Fruit fly (Drosophila melanogaster): Measurements from ENCODE around the gene CG6980.

DNA sequence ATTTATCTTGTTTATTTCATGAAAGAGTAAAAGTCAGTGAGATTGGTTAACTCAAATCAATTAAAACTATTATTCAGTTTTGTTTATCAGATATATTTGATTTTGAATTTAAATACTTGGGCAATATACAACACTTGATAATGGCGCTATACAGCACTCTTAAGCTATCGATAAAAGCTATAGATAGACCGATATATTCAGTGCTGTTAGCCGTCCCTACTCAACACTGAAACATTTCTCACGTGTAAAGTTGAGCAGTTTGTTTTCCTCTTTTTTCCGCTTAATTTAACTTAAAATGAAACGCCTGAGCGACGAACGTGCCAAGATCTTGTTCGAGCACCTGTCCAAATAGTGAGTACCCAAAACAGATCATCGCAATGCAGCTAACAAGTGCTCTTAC lies 43.0 kb downstream of the CG6980 start, which contains the start of gene CG7006:
- TF ChIP-seq usp (GFP tag; optimal IDR thresholded peaks at IDR 0.05) (no peak), pan (optimal IDR thresholded peaks at IDR 0.05) (no peak), EcR (GFP tag; optimal IDR thresholded peaks at IDR 0.05) (no peak), psq (optimal IDR thresholded peaks at IDR 0.05) (no peak), CG8478 (optimal IDR thresholded peaks at IDR 0.05) (no peak), Dll (optimal IDR thresholded peaks at IDR 0.05) (no peak)

All from whole organism.